Fruit fly (Drosophila melanogaster) S2 (cell line): Measurements from ENCODE around the gene atms.

ENCODE experiments used
- CG8478 ChIP-seq: fragments of >200 bp; optimal IDR thresholded peaks from 2 replicates; lab custom pipeline; 2018
- CTCF ChIP-seq, 2 experiments: fragments of >200 bp; optimal IDR thresholded peaks; 2 replicates each; lab custom pipeline; 2018

dm6 chr3R:4773097-4773496 is 23.3 kb downstream of the atms start, which contains the start of gene CG44098:
- TF ChIP-seq CTCF (optimal IDR thresholded peaks at IDR 0.05; lab: Kevin White, UChicago) (no peak), CG8478 (no peak)
